Worm (Caenorhabditis elegans): ENCODE data around the gene pqn-73.

pqn-73 gene

DNA sequence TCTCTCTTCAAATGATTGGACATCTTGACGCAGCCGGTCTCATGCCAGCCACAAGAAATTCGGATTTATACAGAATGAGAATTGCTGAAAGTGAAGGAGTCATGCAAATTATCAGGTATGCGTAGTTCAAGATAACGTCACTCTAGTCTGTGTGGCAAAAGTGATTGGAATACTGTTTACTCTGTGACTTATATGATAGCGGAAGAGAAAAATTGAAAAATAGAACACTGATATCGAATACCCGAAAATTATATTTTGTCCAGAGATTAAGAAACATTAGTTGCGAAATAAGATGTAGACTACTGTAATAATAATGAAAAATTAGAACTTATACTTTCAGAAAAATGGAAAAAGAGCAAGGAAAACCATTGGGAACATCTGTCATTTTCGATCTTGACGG, 25.0 kb upstream of the pqn-73 start:
- TF ChIP-seq mdl-1 (tag; optimal IDR thresholded peaks at IDR 0.05) (no peak), pqm-1 (tag; optimal IDR thresholded peaks at IDR 0.05) (peak; percentile 20), zag-1 (tag; optimal IDR thresholded peaks at IDR 0.05) (no peak), nhr-67 (tag; optimal IDR thresholded peaks at IDR 0.05) (no peak), nhr-77 (tag; optimal IDR thresholded peaks at IDR 0.05) (no peak), R02D3.7 (tag; optimal IDR thresholded peaks at IDR 0.05) (no peak), ztf-4 (tag; optimal IDR thresholded peaks at IDR 0.05) (no peak), elt-2 (tag; optimal IDR thresholded peaks at IDR 0.05) (peak; percentile 79), jun-1 (tag; optimal IDR thresholded peaks at IDR 0.05) (peak; percentile 51), nhr-12 (tag; optimal IDR thresholded peaks at IDR 0.05) (no peak), egl-5 (tag; optimal IDR thresholded peaks at IDR 0.05) (no peak), ztf-11 (tag; optimal IDR thresholded peaks at IDR 0.05) (no peak), ceh-28 (tag; optimal IDR thresholded peaks at IDR 0.05) (no peak), ZK546.5 (tag; optimal IDR thresholded peaks at IDR 0.05) (no peak), pha-4 (tag; optimal IDR thresholded peaks at IDR 0.05) (peak; percentile 35), snpc-4 (tag; optimal IDR thresholded peaks at IDR 0.05) (no peak)

DNA sequence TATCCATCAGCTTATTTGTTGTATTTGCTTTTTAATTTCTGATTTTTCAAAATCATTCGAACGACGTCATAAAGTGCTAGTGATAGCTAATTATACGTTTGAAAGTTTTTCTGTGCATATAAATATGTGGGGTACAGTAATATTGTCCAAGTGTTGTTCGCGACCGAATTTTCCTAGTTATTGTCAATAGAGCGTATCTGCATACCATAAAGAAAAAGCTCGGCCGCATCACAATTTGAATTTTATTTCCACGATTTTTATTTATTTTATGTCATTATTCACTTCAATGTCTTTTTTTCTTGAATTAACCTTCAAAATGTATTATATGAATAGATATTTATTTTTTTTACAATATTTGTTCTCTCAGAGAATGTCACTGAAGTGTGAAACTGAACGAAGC, 23.7 kb upstream of the pqn-73 start, which contains the start of gene rnh-2:
Gene rnh-2 (plus strand): TSS at position 368 of the 400 bp plus-strand sequence.
- no peak for TF ChIP-seq elt-3 (tag; optimal IDR thresholded peaks at IDR 0.05)
- TF ChIP-seq elt-2 (tag; optimal IDR thresholded peaks at IDR 0.05): peak; percentile 42
- peak; percentile 85 for TF ChIP-seq lin-15B (tag; optimal IDR thresholded peaks at IDR 0.05)
- peak; percentile 28 for TF ChIP-seq nhr-76 (tag; optimal IDR thresholded peaks at IDR 0.05)
- no peak for TF ChIP-seq daf-12 (tag; optimal IDR thresholded peaks at IDR 0.05)
- TF ChIP-seq nfya-1 (tag; optimal IDR thresholded peaks at IDR 0.05; ENCODE audit: insufficient read depth): peak; percentile 60
- peak; percentile 46 for TF ChIP-seq R02D3.7 (tag; optimal IDR thresholded peaks at IDR 0.05)
- no peak for TF ChIP-seq skn-1 (tag; optimal IDR thresholded peaks at IDR 0.05)
- TF ChIP-seq lsy-12 (tag; optimal IDR thresholded peaks at IDR 0.05): peak; percentile 14
- TF ChIP-seq snpc-4 (tag; optimal IDR thresholded peaks at IDR 0.05): peak; percentile 73
- TF ChIP-seq nhr-43 (tag; optimal IDR thresholded peaks at IDR 0.05; ENCODE audit: poor library complexity, severe bottlenecking): peak; percentile 58
- peak; percentile 52 for TF ChIP-seq nhr-25 (tag; optimal IDR thresholded peaks at IDR 0.05)
- TF ChIP-seq pha-4 (tag; optimal IDR thresholded peaks at IDR 0.05): peak; percentile 92
- peak; percentile 83 for TF ChIP-seq nhr-23 (tag; optimal IDR thresholded peaks at IDR 0.05)
- no peak for TF ChIP-seq nhr-28 (tag; optimal IDR thresholded peaks at IDR 0.05)

DNA sequence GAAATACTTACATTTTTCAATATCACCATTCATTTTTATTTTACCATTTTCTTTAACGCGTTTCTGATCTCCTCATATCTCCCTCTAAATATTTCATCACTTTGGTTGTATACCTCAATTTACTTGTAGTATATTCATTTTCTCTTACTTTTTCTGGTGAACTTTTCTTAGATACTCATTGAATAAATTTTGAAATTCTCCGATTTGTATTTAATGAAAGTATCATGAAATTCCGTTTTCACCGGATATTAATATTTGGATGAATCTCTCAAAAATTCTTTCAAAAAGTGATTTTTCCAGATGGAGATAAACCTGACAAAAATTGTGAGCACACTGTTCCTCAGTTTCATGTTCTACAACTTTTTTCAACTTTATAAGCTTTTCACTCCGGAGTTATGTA, 22.3 kb upstream of the pqn-73 start, which contains the start of gene T13H5.8:
Gene T13H5.8 (plus strand): TSS at position 301 of the 400 bp plus-strand sequence.
- TF ChIP-seq nhr-28 (tag; optimal IDR thresholded peaks at IDR 0.05) (no peak), unc-62 (GFP tag; optimal IDR thresholded peaks at IDR 0.05) (no peak), nhr-67 (tag; optimal IDR thresholded peaks at IDR 0.05) (no peak), nhr-23 (tag; optimal IDR thresholded peaks at IDR 0.05) (no peak), eor-1 (tag; optimal IDR thresholded peaks at IDR 0.05) (no peak), jun-1 (tag; optimal IDR thresholded peaks at IDR 0.05) (no peak), sea-2 (GFP tag; optimal IDR thresholded peaks at IDR 0.05) (no peak), egl-5 (tag; optimal IDR thresholded peaks at IDR 0.05) (no peak), nhr-76 (tag; optimal IDR thresholded peaks at IDR 0.05) (no peak), fkh-10 (GFP tag; optimal IDR thresholded peaks at IDR 0.05) (no peak), ztf-11 (tag; optimal IDR thresholded peaks at IDR 0.05) (no peak), ama-1 (optimal IDR thresholded peaks at IDR 0.05) (no peak), nhr-43 (tag; optimal IDR thresholded peaks at IDR 0.05; ENCODE audit: poor library complexity, severe bottlenecking) (no peak), fos-1 (tag; optimal IDR thresholded peaks at IDR 0.05) (no peak), ZK546.5 (tag; optimal IDR thresholded peaks at IDR 0.05) (no peak), unc-39 (tag; optimal IDR thresholded peaks at IDR 0.05) (no peak), ceh-28 (tag; optimal IDR thresholded peaks at IDR 0.05) (no peak), mdl-1 (tag; optimal IDR thresholded peaks at IDR 0.05) (no peak), fkh-2 (tag; optimal IDR thresholded peaks at IDR 0.05) (no peak), ceh-9 (tag; optimal IDR thresholded peaks at IDR 0.05) (no peak)

DNA sequence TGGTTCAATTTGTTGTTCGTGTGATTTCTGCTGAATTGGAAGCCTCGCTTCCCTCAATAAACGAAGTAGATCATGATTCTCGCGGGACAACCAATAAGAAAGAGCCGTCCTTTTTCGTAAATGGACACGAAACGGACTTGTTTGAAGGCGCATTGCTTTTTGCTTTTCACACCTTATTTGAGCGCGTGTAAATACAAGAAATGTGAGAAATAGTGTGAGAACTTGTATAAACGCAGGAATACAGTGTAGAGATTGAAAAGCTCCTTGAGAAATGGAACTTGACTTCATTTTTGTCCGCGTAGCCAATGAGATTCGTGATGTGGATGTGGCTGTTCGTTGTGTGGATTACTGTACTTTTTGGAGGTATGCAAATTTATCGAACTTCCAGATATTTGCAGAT, 19.9 kb upstream of the pqn-73 start, which contains the start of gene cht-2:
Gene cht-2 (plus strand): TSS at position 301 of the 400 bp plus-strand sequence.
- TF ChIP-seq daf-12 (tag; optimal IDR thresholded peaks at IDR 0.05) (no peak), nhr-77 (tag; optimal IDR thresholded peaks at IDR 0.05) (no peak), nhr-25 (tag; optimal IDR thresholded peaks at IDR 0.05) (no peak), nhr-67 (tag; optimal IDR thresholded peaks at IDR 0.05) (no peak), egl-5 (tag; optimal IDR thresholded peaks at IDR 0.05) (no peak), fkh-2 (tag; optimal IDR thresholded peaks at IDR 0.05) (no peak), ama-1 (optimal IDR thresholded peaks at IDR 0.05) (no peak), pqm-1 (tag; optimal IDR thresholded peaks at IDR 0.05) (no peak), hmg-11 (tag; optimal IDR thresholded peaks at IDR 0.05) (no peak), pha-4 (tag; optimal IDR thresholded peaks at IDR 0.05) (no peak), lin-15B (tag; optimal IDR thresholded peaks at IDR 0.05) (no peak), fkh-10 (GFP tag; optimal IDR thresholded peaks at IDR 0.05) (no peak), elt-2 (tag; optimal IDR thresholded peaks at IDR 0.05) (no peak), egl-27 (tag; optimal IDR thresholded peaks at IDR 0.05) (no peak)
